Worm (Caenorhabditis elegans) whole organism, L3 larva: ENCODE measurements around the gene srh-194.

Experiments
- R02D3.7 ChIP-seq: fragments of 150-350 bp; optimal IDR thresholded peaks from 2 replicates; lab custom pipeline; 2014; ENCODE audit warnings: missing biosample characterization, missing genetic modification characterization
- ZK546.5 ChIP-seq: sonication (generic microtip); optimal IDR thresholded peaks from 2 replicates; lab custom pipeline; 2017; ENCODE audit warnings: missing biosample characterization, missing genetic modification characterization
- aly-2 ChIP-seq: fragments of 150-350 bp; optimal IDR thresholded peaks from 2 replicates; lab custom pipeline; 2014; ENCODE audit warnings: missing biosample characterization, missing genetic modification characterization
- ama-1 ChIP-seq: fragments of 150-350 bp; optimal IDR thresholded peaks from 2 replicates; lab custom pipeline; 2018
- ceh-16 ChIP-seq: sonication (generic microtip); optimal IDR thresholded peaks from 2 replicates; lab custom pipeline; 2017; ENCODE audit warnings: missing biosample characterization, missing genetic modification characterization
- ceh-9 ChIP-seq: sonication (generic microtip); optimal IDR thresholded peaks from 2 replicates; lab custom pipeline; 2018; ENCODE audit warnings: missing biosample characterization, missing genetic modification characterization
- daf-12 ChIP-seq: fragments of 150-350 bp; optimal IDR thresholded peaks from 2 replicates; lab custom pipeline; 2014; ENCODE audit warnings: missing biosample characterization, missing genetic modification reagents, missing genetic modification characterization
- egl-27 ChIP-seq: sonication (generic microtip); optimal IDR thresholded peaks from 4 replicates; lab custom pipeline; 2017; ENCODE audit warnings: missing biosample characterization, missing genetic modification reagents, missing genetic modification characterization
- elt-1 ChIP-seq: fragments of 150-350 bp; optimal IDR thresholded peaks from 2 replicates; lab custom pipeline; 2014; ENCODE audit warnings: missing biosample characterization, missing genetic modification characterization
- eor-1 ChIP-seq, 2 experiments: fragments of 150-350 bp; optimal IDR thresholded peaks; 2 replicates each; lab custom pipeline; 2014 to 2018; ENCODE audit warnings: missing biosample characterization in 2 of 2, missing genetic modification characterization in 2 of 2
- fos-1 ChIP-seq: fragments of 150-350 bp; optimal IDR thresholded peaks from 2 replicates; lab custom pipeline; 2014; ENCODE audit warnings: missing biosample characterization, missing genetic modification characterization
- hmg-11 ChIP-seq: sonication (generic microtip); optimal IDR thresholded peaks from 2 replicates; lab custom pipeline; 2016; ENCODE audit warnings: missing genetic modification characterization, missing compliant biosample characterization
- lin-39 ChIP-seq: fragments of 150-350 bp; optimal IDR thresholded peaks from 2 replicates; lab custom pipeline; 2018; ENCODE audit warnings: missing biosample characterization, missing genetic modification reagents, missing genetic modification characterization
- lsy-12 ChIP-seq: sonication (generic microtip); optimal IDR thresholded peaks from 2 replicates; lab custom pipeline; 2016; ENCODE audit warnings: mild to moderate bottlenecking, missing genetic modification characterization, missing compliant biosample characterization
- mdl-1 ChIP-seq: fragments of 150-350 bp; optimal IDR thresholded peaks from 2 replicates; lab custom pipeline; 2014; ENCODE audit warnings: missing biosample characterization, missing genetic modification characterization
- nhr-11 ChIP-seq: fragments of 150-350 bp; optimal IDR thresholded peaks from 2 replicates; lab custom pipeline; 2014; ENCODE audit warnings: missing biosample characterization, missing genetic modification characterization
- nhr-12 ChIP-seq: fragments of 150-350 bp; optimal IDR thresholded peaks from 2 replicates; lab custom pipeline; 2014; ENCODE audit warnings: missing biosample characterization, missing genetic modification characterization
- nhr-23 ChIP-seq: fragments of 150-350 bp; optimal IDR thresholded peaks from 2 replicates; lab custom pipeline; 2014; ENCODE audit warnings: missing biosample characterization, missing genetic modification reagents, missing genetic modification characterization
- nhr-25 ChIP-seq: sonication (generic microtip); optimal IDR thresholded peaks from 2 replicates; lab custom pipeline; 2017; ENCODE audit warnings: missing biosample characterization, missing genetic modification characterization
- nhr-28 ChIP-seq: fragments of 150-350 bp; optimal IDR thresholded peaks from 2 replicates; lab custom pipeline; 2014; ENCODE audit warnings: missing biosample characterization, missing genetic modification characterization
- nhr-43 ChIP-seq: sonication (generic microtip); optimal IDR thresholded peaks from 2 replicates; lab custom pipeline; 2016; ENCODE audit warnings: mild to moderate bottlenecking, missing genetic modification characterization, missing compliant biosample characterization; ENCODE audit not compliant: poor library complexity, severe bottlenecking
- nhr-67 ChIP-seq: fragments of 150-350 bp; optimal IDR thresholded peaks from 2 replicates; lab custom pipeline; 2014; ENCODE audit warnings: missing biosample characterization, missing genetic modification characterization
- nhr-76 ChIP-seq: fragments of 150-350 bp; sonication (generic microtip); optimal IDR thresholded peaks from 5 replicates; lab custom pipeline; 2014; ENCODE audit warnings: missing biosample characterization, missing genetic modification characterization
- pha-4 ChIP-seq: fragments of 150-350 bp; optimal IDR thresholded peaks from 2 replicates; lab custom pipeline; 2014; ENCODE audit warnings: missing biosample characterization, missing genetic modification reagents, missing genetic modification characterization
- pqm-1 ChIP-seq: fragments of 150-350 bp; optimal IDR thresholded peaks from 2 replicates; lab custom pipeline; 2017; ENCODE audit warnings: missing biosample characterization, missing genetic modification characterization, inconsistent platforms
- sea-2 ChIP-seq: fragments of 150-350 bp; sonication (generic microtip); optimal IDR thresholded peaks from 4 replicates; lab custom pipeline; 2014; ENCODE audit warnings: missing biosample characterization, missing genetic modification reagents, missing genetic modification characterization
- snpc-4 ChIP-seq: fragments of 150-350 bp; optimal IDR thresholded peaks from 2 replicates; lab custom pipeline; 2014; ENCODE audit warnings: missing biosample characterization, missing genetic modification characterization
- tbx-2 ChIP-seq: sonication (generic microtip); optimal IDR thresholded peaks from 2 replicates; lab custom pipeline; 2016; ENCODE audit warnings: mild to moderate bottlenecking, missing genetic modification characterization, missing compliant biosample characterization
- unc-62 ChIP-seq: fragments of 150-350 bp; sonication (generic microtip); optimal IDR thresholded peaks from 4 replicates; lab custom pipeline; 2014; ENCODE audit warnings: missing biosample characterization, missing genetic modification reagents, missing genetic modification characterization
- ztf-11 ChIP-seq: fragments of 150-350 bp; optimal IDR thresholded peaks from 2 replicates; lab custom pipeline; 2014; ENCODE audit warnings: missing biosample characterization, missing genetic modification characterization
- ztf-4 ChIP-seq: fragments of 150-350 bp; optimal IDR thresholded peaks from 2 replicates; lab custom pipeline; 2014; ENCODE audit warnings: missing biosample characterization, missing genetic modification characterization

srh-194 gene

DNA sequence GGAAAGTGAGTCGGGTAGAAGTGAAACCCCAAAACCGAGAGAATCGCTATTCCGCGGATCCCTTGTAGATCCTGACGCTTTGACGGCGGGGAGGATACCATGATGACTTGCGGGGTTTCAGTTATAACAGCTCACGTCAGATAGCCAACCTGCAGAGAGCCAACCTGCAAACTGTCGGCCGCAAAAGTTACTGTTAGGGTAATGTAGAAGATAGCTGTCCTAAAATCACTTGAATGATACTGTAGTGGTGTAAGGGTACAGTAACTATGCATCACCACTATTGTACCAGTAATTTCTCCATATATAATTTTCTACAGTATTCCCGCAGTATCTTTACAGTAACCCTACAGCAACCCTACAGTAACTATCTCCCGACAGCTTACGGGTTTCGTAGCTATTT lies 39.1 kb upstream of the srh-194 start, which contains the start of gene oac-12:
Gene oac-12, minus strand, starts transcription at position 101 of the 400 bp plus-strand sequence.
- no peak for TF ChIP-seq snpc-4 (tag; lab: Kevin White, UChicago)
- no peak for TF ChIP-seq nhr-76 (tag; lab: Kevin White, UChicago)
- no peak for TF ChIP-seq unc-62
- TF ChIP-seq ZK546.5 (tag; lab: Kevin White, UChicago), result no peak

DNA sequence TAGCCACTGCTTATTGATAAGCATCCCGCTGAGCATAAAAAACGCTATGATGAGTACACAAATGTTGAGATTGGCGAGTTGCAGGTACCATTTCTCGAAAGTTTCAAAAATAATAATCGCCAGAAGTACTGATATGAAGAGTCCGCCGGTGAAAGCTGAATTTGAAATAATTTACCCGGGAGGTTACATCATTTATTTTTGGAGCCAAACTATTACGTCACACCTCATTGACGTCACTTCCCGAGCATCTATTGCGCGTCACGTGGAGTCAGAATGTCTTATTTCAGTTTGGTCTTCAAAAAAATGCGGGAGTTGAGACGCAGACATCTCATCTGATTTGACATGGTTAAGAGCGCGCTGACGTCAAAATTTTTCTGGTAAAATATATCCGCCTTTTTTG lies 37.5 kb upstream of the srh-194 start:
- TF ChIP-seq egl-27 (tag; lab: Kevin White, UChicago) (no peak), ceh-9 (tag; lab: Kevin White, UChicago) (no peak)

DNA sequence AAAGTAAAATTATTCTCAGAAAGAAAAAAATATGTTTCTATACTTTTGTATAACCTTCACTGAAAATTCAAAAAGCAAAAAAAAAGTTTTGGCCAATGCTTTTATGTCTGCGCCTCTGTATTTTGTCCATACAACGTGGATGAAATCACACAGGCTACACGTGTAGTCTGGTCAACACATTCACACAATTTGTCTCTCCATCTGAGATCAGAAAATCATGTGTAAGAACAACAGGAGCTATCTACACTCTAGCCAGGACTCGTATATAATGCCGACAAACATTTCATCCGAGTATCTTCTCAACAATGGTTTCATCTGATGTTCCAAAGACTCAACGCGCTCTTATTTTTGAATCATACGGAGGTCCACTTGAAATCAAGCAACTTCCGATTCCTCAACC lies 33.5 kb upstream of the srh-194 start, which contains the start of gene D2063.1:
Gene D2063.1, plus strand, starts transcription at position 281 of the 400 bp plus-strand sequence.
- TF ChIP-seq nhr-28 (tag; lab: Kevin White, UChicago), result no peak
- peak; percentile 51 for TF ChIP-seq nhr-11 (tag; lab: Kevin White, UChicago)
- no peak for TF ChIP-seq elt-1 (tag; lab: Kevin White, UChicago)

DNA sequence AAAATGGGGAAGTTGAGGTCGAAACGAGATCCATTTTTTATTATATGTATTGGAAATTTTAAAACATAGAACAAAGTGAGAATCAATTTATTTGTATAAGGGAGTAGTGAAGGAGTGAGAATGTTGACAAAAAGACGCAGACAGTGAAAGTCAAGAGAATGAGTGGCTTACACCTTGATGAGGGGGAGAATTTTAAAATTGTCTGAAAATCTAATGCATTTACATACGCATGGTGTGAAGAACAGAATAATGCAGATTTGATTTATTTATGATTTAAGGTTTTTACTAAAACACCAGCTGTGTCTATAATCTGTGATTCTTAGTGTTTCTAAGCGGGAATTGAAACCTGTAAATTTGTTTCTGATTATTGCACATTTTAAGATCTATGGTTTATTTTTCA lies 32.1 kb upstream of the srh-194 start, which contains the start of gene nhr-125:
Gene nhr-125, minus strand, starts transcription at position 101 of the 400 bp plus-strand sequence.
- TF ChIP-seq ceh-16 (tag; lab: Kevin White, UChicago) (no peak), ceh-9 (tag; lab: Kevin White, UChicago) (no peak), pha-4 (tag; lab: Kevin White, UChicago) (peak; percentile 56), eor-1 (tag; optimal IDR thresholded peaks at IDR 0.05; lab: Kevin White, UChicago) (no peak), ZK546.5 (tag; lab: Kevin White, UChicago) (no peak), fos-1 (tag; lab: Kevin White, UChicago) (no peak)

DNA sequence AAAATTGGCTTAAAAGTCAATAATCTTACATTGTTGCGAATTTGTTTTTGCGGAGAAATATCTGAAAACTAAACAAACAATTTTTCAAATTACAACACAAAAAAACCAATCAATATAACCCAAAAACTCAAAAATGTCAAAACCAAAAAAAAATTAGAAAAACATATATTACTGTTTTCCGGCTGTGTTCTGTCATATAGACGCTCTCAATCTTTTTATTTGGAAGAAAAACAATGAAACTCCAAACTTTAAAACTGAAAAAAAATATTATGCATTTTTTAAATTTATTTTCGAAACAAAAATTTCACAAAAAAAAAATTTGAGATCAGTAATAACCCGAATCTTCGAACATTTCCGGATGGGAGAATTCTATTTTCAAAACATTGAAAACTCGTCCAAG lies 29.4 kb upstream of the srh-194 start, which contains the start of gene R02D1.2:
Gene R02D1.2, minus strand, starts transcription at position 101 of the 400 bp plus-strand sequence.
- no peak for TF ChIP-seq nhr-12 (tag; lab: Kevin White, UChicago)
- no peak for TF ChIP-seq ztf-11 (tag; lab: Kevin White, UChicago)
- no peak for TF ChIP-seq fos-1 (tag; lab: Kevin White, UChicago)
- no peak for TF ChIP-seq ama-1 (lab: Kevin White, UChicago)
- no peak for TF ChIP-seq unc-62
- no peak for TF ChIP-seq nhr-43 (tag; lab: Kevin White, UChicago)
- TF ChIP-seq snpc-4 (tag; lab: Kevin White, UChicago), result no peak
- TF ChIP-seq daf-12 (tag; lab: Kevin White, UChicago), result no peak
- no peak for TF ChIP-seq mdl-1 (tag; lab: Kevin White, UChicago)
- TF ChIP-seq elt-1 (tag; lab: Kevin White, UChicago), result no peak
- no peak for TF ChIP-seq sea-2 (GFP tag; lab: Kevin White, UChicago)
- TF ChIP-seq tbx-2 (tag; lab: Kevin White, UChicago), result no peak

DNA sequence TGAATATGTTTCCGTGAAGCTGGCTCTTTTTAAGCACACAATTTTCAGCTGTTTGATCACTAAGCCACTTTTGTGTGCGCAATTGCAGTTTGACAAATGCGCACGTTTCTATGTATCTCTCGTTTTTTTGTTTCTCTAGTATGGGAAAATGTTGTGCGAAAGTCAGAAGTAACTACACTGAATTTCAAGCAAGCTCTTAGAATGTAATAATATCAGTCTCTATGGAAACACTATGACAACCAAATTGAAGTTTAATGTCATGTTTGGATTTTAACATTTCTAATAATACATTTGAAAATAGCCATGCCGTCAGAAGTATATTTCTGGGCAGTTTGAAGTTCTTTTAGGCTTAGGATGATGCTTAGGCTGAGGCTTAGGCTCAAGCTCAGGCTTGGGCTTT lies 26.5 kb upstream of the srh-194 start, which contains the start of gene ZC132.9:
Gene ZC132.9, minus strand, starts transcription at position 101 of the 400 bp plus-strand sequence.
- TF ChIP-seq ztf-11 (tag; lab: Kevin White, UChicago), result no peak
- TF ChIP-seq fos-1 (tag; lab: Kevin White, UChicago), result no peak
- TF ChIP-seq R02D3.7 (tag; lab: Kevin White, UChicago), result no peak
- no peak for TF ChIP-seq lin-39 (tag; lab: Kevin White, UChicago)
- TF ChIP-seq ZK546.5 (tag; lab: Kevin White, UChicago), result no peak
- no peak for TF ChIP-seq nhr-67
- TF ChIP-seq pha-4 (tag; lab: Kevin White, UChicago), result no peak
- no peak for TF ChIP-seq ama-1 (lab: Kevin White, UChicago)
- TF ChIP-seq ztf-4, result no peak
- TF ChIP-seq nhr-76 (tag; lab: Kevin White, UChicago), result no peak
- no peak for TF ChIP-seq hmg-11 (tag; lab: Kevin White, UChicago)
- no peak for TF ChIP-seq nhr-43 (tag; lab: Kevin White, UChicago)
- no peak for TF ChIP-seq lsy-12 (tag; lab: Kevin White, UChicago)
- no peak for TF ChIP-seq nhr-25 (tag; lab: Kevin White, UChicago)
- no peak for TF ChIP-seq eor-1 (tag; optimal IDR thresholded peaks at IDR 0.05; lab: Kevin White, UChicago)
- TF ChIP-seq pqm-1 (tag; lab: Kevin White, UChicago), result no peak
- TF ChIP-seq aly-2 (tag; lab: Kevin White, UChicago), result no peak
- no peak for TF ChIP-seq nhr-11 (tag; lab: Kevin White, UChicago)
- no peak for TF ChIP-seq nhr-23
- TF ChIP-seq, all 47 proteins: peak for 0
